Worm (Caenorhabditis elegans) whole organism, L1 larva: ENCODE results near the gene F36H5.13.

Experiments used
- ama-1 ChIP-seq: fragments of 150-350 bp; optimal IDR thresholded peaks from 2 replicates; lab custom pipeline; 2014
- ceh-88 ChIP-seq: fragments of 200-800 bp; sonication (Bioruptor generic); IDR thresholded peaks from 2 replicates; pipeline ENCODE4 v1.3.6; 2022; ENCODE audit warnings: missing genetic modification characterization, missing compliant biosample characterization
- dpl-1 ChIP-seq, 3 experiments: fragments of 150-350 bp in 2 of 3; sonication (generic microtip) in 1 of 3; optimal IDR thresholded peaks; 2 replicates each; lab custom pipeline; 2014 to 2017; ENCODE audit warnings: missing biosample characterization in 3 of 3, missing genetic modification characterization in 3 of 3, missing genetic modification reagents in 3 of 3
- egl-27 ChIP-seq, 2 experiments: fragments of 150-350 bp in 1 of 2; sonication (generic microtip); optimal IDR thresholded peaks; 3 replicates each; lab custom pipeline; 2017 to 2018; ENCODE audit warnings: missing biosample characterization in 2 of 2, missing genetic modification characterization in 2 of 2, missing genetic modification reagents in 2 of 2
- lin-39 ChIP-seq: fragments of 150-350 bp; optimal IDR thresholded peaks from 2 replicates; lab custom pipeline; 2014; ENCODE audit warnings: missing biosample characterization, missing genetic modification reagents, missing genetic modification characterization
- pqm-1 ChIP-seq: sonication (generic microtip); optimal IDR thresholded peaks from 3 replicates; lab custom pipeline; 2017; ENCODE audit warnings: missing biosample characterization, missing genetic modification characterization
- snpc-4 ChIP-seq: fragments of 150-350 bp; optimal IDR thresholded peaks from 2 replicates; lab custom pipeline; 2014; ENCODE audit warnings: missing biosample characterization, missing genetic modification characterization
- sox-4 ChIP-seq: sonication (generic microtip); optimal IDR thresholded peaks from 2 replicates; lab custom pipeline; 2016; ENCODE audit warnings: missing genetic modification characterization, missing compliant biosample characterization
- unc-130 ChIP-seq: fragments of 150-350 bp; optimal IDR thresholded peaks from 2 replicates; lab custom pipeline; 2017; ENCODE audit warnings: missing biosample characterization, missing genetic modification characterization, inconsistent platforms
- zag-1 ChIP-seq: fragments of 150-350 bp; optimal IDR thresholded peaks from 2 replicates; lab custom pipeline; 2014; ENCODE audit warnings: missing biosample characterization, missing genetic modification characterization

ce11 chrII:1709959-1710358, 40.4 kb downstream of the F36H5.13 start, which contains the start of gene fbxa-184:
- TF ChIP-seq ama-1 (lab: Kevin White, UChicago): no peak
- no peak for TF ChIP-seq sox-4 (tag; lab: Kevin White, UChicago)
- no peak for TF ChIP-seq dpl-1 (GFP tag; optimal IDR thresholded peaks at IDR 0.05; lab: Kevin White, UChicago)
- TF ChIP-seq ceh-88 (GFP tag; lab: Robert Waterston, UW): no peak
- no peak for TF ChIP-seq egl-27 (tag; optimal IDR thresholded peaks at IDR 0.05; lab: Kevin White, UChicago)
- TF ChIP-seq lin-39 (tag; lab: Kevin White, UChicago): no peak
- TF ChIP-seq zag-1: no peak
- TF ChIP-seq snpc-4: no peak
- no peak for TF ChIP-seq pqm-1 (tag; lab: Kevin White, UChicago)
- TF ChIP-seq unc-130 (tag; lab: Kevin White, UChicago): no peak
